Fruit fly (Drosophila melanogaster): ENCODE data around the gene moi.

Gene moi

dm6 chr3R:18215900-18216299 is 39.4 kb upstream of the moi start, which contains the start of gene CG14314 (continued):
- TF ChIP-seq CG17385 (GFP tag; optimal IDR thresholded peaks at IDR 0.05), result peak; percentile 53
- no peak for TF ChIP-seq chm (GFP tag; IDR thresholded peaks at IDR 0.05)
- no peak; the same call in 1 of the 2 replicates for TF ChIP-seq CG13287 (GFP tag; IDR thresholded peaks at IDR 0.05; ENCODE audit: partially characterized antibody)
- no peak for TF ChIP-seq pfk (GFP tag; optimal IDR thresholded peaks at IDR 0.05)
- TF ChIP-seq CG4707 (GFP tag; optimal IDR thresholded peaks at IDR 0.05), result no peak
- no peak for TF ChIP-seq trem (tag; optimal IDR thresholded peaks at IDR 0.05)
- TF ChIP-seq CG12155 (GFP tag; optimal IDR thresholded peaks at IDR 0.05), result no peak
- no peak for TF ChIP-seq CG6813 (GFP tag; optimal IDR thresholded peaks at IDR 0.05)
- TF ChIP-seq CG9609 (GFP tag; optimal IDR thresholded peaks at IDR 0.05), result no peak
- TF ChIP-seq Bgb (GFP tag; IDR thresholded peaks at IDR 0.05; ENCODE audit: partially characterized antibody), result peak; percentile 56; the same call in 1 of the 2 replicates
- no peak for TF ChIP-seq fru (optimal IDR thresholded peaks at IDR 0.05)
- TF ChIP-seq CG31441 (GFP tag; IDR thresholded peaks at IDR 0.05), result no peak
- TF ChIP-seq Ets65A (GFP tag), result peak; percentile 95
- TF ChIP-seq Myb (GFP tag; optimal IDR thresholded peaks at IDR 0.05), result no peak
- TF ChIP-seq stc (GFP tag; IDR thresholded peaks at IDR 0.05), result no peak
- no peak for TF ChIP-seq CG6272 (GFP tag; IDR thresholded peaks at IDR 0.05)
- peak; percentile 39; the same call in 1 of the 2 replicates for TF ChIP-seq inv (GFP tag; IDR thresholded peaks at IDR 0.05; ENCODE audit: partially characterized antibody)
- peak; percentile 30 for TF ChIP-seq BEAF-32 (GFP tag; optimal IDR thresholded peaks at IDR 0.05)
- TF ChIP-seq prd (optimal IDR thresholded peaks at IDR 0.05), result no peak
- TF ChIP-seq prd (GFP tag; IDR thresholded peaks at IDR 0.05), result no peak
- TF ChIP-seq E2f2 (GFP tag; IDR thresholded peaks at IDR 0.05), result peak; percentile 14
- no peak for TF ChIP-seq gem (tag; optimal IDR thresholded peaks at IDR 0.05)
- TF ChIP-seq HLH54F (GFP tag; optimal IDR thresholded peaks at IDR 0.05), result no peak
- peak; percentile 36 for TF ChIP-seq Dp (GFP tag; optimal IDR thresholded peaks at IDR 0.05)
- TF ChIP-seq kni (GFP tag; optimal IDR thresholded peaks at IDR 0.05), result no peak
- TF ChIP-seq sd (tag; optimal IDR thresholded peaks at IDR 0.05), result no peak
- 0 out of 2 replicates have a peak, but pooled peaks have one; percentile 36 for TF ChIP-seq MBD-R2 (GFP tag; IDR thresholded peaks at IDR 0.05)
- no peak for TF ChIP-seq ci (GFP tag; IDR thresholded peaks at IDR 0.05)
- no peak for TF ChIP-seq phol (tag; optimal IDR thresholded peaks at IDR 0.05)
- TF ChIP-seq CG10462 (GFP tag; optimal IDR thresholded peaks at IDR 0.05), result no peak
- no peak for TF ChIP-seq Deaf1 (tag; optimal IDR thresholded peaks at IDR 0.05)
- TF ChIP-seq ase (GFP tag; IDR thresholded peaks at IDR 0.05), result no peak
- TF ChIP-seq chn (GFP tag; optimal IDR thresholded peaks at IDR 0.05), result no peak
- TF ChIP-seq CG2712 (tag; optimal IDR thresholded peaks at IDR 0.05), result no peak
- no peak for TF ChIP-seq CG2875 (GFP tag; optimal IDR thresholded peaks at IDR 0.05)
- no peak; the same call in 2 of the 3 replicates for TF ChIP-seq knrl (GFP tag; IDR thresholded peaks at IDR 0.05; ENCODE audit: partially characterized antibody)
- TF ChIP-seq usp (GFP tag; optimal IDR thresholded peaks at IDR 0.05), result no peak
- TF ChIP-seq E2f1 (GFP tag; IDR thresholded peaks at IDR 0.05), result no peak
- no peak for TF ChIP-seq CG16779 (GFP tag; IDR thresholded peaks at IDR 0.05)
- no peak for TF ChIP-seq mirr (GFP tag; optimal IDR thresholded peaks at IDR 0.05)
- TF ChIP-seq bigmax (GFP tag; optimal IDR thresholded peaks at IDR 0.05), result no peak
- no peak for TF ChIP-seq CG17328 (GFP tag; IDR thresholded peaks at IDR 0.05)
- TF ChIP-seq CG9727 (GFP tag; optimal IDR thresholded peaks at IDR 0.05), result no peak
- no peak for TF ChIP-seq p53 (GFP tag; optimal IDR thresholded peaks at IDR 0.05)
- TF ChIP-seq bab2 (GFP tag; optimal IDR thresholded peaks at IDR 0.05), result no peak
- no peak for TF ChIP-seq Awh (GFP tag; IDR thresholded peaks at IDR 0.05)
- TF ChIP-seq sens (GFP tag), result no peak
- TF ChIP-seq Med (GFP tag), result no peak
- TF ChIP-seq fd102C (GFP tag; optimal IDR thresholded peaks at IDR 0.05), result no peak
- no peak for TF ChIP-seq wdn (GFP tag; IDR thresholded peaks at IDR 0.05)
- TF ChIP-seq D19B (GFP tag; optimal IDR thresholded peaks at IDR 0.05), result no peak
- TF ChIP-seq gsb-n (tag; optimal IDR thresholded peaks at IDR 0.05), result no peak

Measured in whole organism, embryonic.